Worm (Caenorhabditis elegans) whole organism, midembryonic: ENCODE data around the gene ZK938.3.

ENCODE experiments used
- T22C8.4 ChIP-seq: fragments of 200-800 bp; sonication (Bioruptor generic); IDR thresholded peaks from 2 replicates; pipeline ENCODE4 v1.3.6; 2022; ENCODE audit warnings: missing genetic modification characterization, missing compliant biosample characterization
- tab-1 ChIP-seq: fragments of 200-800 bp; sonication (Bioruptor generic); IDR thresholded peaks from 2 replicates; pipeline ENCODE4 v1.3.6; 2022; ENCODE audit warnings: missing genetic modification characterization, missing compliant biosample characterization

- TF ChIP-seq tab-1 (no peak), T22C8.4 (GFP tag; lab: Robert Waterston, UW) (no peak)
Observed at ce11 chrII:9868207-9868606, 34.5 kb upstream of the ZK938.3 start.
